Worm (Caenorhabditis elegans) whole organism, L4/young adult: Measurements from ENCODE around the gene rbmx-2.

Source experiments
- W03F9.2 ChIP-seq: fragments of 150-350 bp; optimal IDR thresholded peaks from 2 replicates; lab custom pipeline; 2014; ENCODE audit warnings: missing biosample characterization, missing genetic modification characterization
- dao-5 ChIP-seq: sonication (generic microtip); optimal IDR thresholded peaks from 2 replicates; lab custom pipeline; 2016; ENCODE audit warnings: missing genotype, missing genetic modification characterization, moderate library complexity, missing compliant biosample characterization
- him-1 ChIP-seq: sonication (generic microtip); optimal IDR thresholded peaks from 2 replicates; lab custom pipeline; 2016; ENCODE audit warnings: missing genotype, missing genetic modification reagents, missing genetic modification characterization, missing compliant biosample characterization

ce11 chrII:6230116-6230515 is 33.4 kb upstream of the rbmx-2 start:
- no peak for TF ChIP-seq him-1 (tag; lab: Kevin White, UChicago)
- TF ChIP-seq W03F9.2 (tag; lab: Kevin White, UChicago) = no peak
- TF ChIP-seq dao-5 (tag; lab: Kevin White, UChicago) = no peak
